Worm (Caenorhabditis elegans): ENCODE data around the gene pha-4.

DNA sequence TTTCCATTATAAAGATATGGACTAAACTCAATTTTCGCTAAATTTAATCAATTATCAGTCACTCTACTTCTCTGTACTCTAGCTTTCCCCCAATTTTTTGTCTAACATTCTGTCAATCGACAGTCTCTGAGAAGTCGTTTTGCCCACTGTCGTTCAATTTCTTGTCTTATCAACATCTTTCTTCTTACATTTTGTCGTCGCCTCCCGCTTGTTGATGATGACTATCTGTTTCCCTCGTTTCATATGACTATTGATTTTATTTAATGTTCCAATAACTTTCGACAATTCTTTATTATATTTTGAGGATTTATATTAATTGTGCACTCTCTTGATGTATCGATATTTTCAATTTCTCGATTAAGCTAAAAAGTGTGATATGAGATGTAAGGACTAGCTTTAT is 26.0 kb downstream of the pha-4 start:
- TF ChIP-seq ama-1 (optimal IDR thresholded peaks at IDR 0.05) (no peak), flt-1 (GFP tag; IDR thresholded peaks at IDR 0.05) (no peak), hnd-1 (tag; optimal IDR thresholded peaks at IDR 0.05) (no peak), ceh-13 (GFP tag; optimal IDR thresholded peaks at IDR 0.05) (no peak), ceh-36 (tag; optimal IDR thresholded peaks at IDR 0.05) (no peak), scrt-1 (GFP tag; IDR thresholded peaks at IDR 0.05) (no peak), sea-1 (GFP tag; conservative IDR thresholded peaks at IDR 0.05) (no peak), hmg-4 (GFP tag; optimal IDR thresholded peaks at IDR 0.05) (no peak), tra-4 (tag; optimal IDR thresholded peaks at IDR 0.05) (no peak), aly-1 (tag; optimal IDR thresholded peaks at IDR 0.05) (no peak), hmbx-1 (tag; optimal IDR thresholded peaks at IDR 0.05) (no peak)
